Worm (Caenorhabditis elegans) whole organism, L1 larva: ENCODE results near the gene F40F12.9.

Experiments
- C16A3.4 ChIP-seq: fragments of 150-350 bp; optimal IDR thresholded peaks from 2 replicates; lab custom pipeline; 2014; ENCODE audit warnings: missing biosample characterization, missing genetic modification characterization
- C34B4.2 ChIP-seq: sonication (generic microtip); optimal IDR thresholded peaks from 2 replicates; lab custom pipeline; 2017; ENCODE audit warnings: mild to moderate bottlenecking, missing genetic modification characterization, missing compliant biosample characterization
- alr-1 ChIP-seq: fragments of 200-800 bp; sonication (Bioruptor generic); optimal IDR thresholded peaks from 2 replicates; lab custom pipeline; 2018; ENCODE audit warnings: borderline replicate concordance, mild to moderate bottlenecking, missing genetic modification characterization, missing compliant biosample characterization
- blmp-1 ChIP-seq: fragments of 150-350 bp; optimal IDR thresholded peaks from 2 replicates; lab custom pipeline; 2014; ENCODE audit warnings: missing biosample characterization, missing genetic modification characterization
- ceh-90 ChIP-seq: sonication (generic microtip); optimal IDR thresholded peaks from 2 replicates; lab custom pipeline; 2016; ENCODE audit warnings: missing genetic modification characterization, missing compliant biosample characterization
- ces-1 ChIP-seq: fragments of 150-350 bp; optimal IDR thresholded peaks from 2 replicates; lab custom pipeline; 2014; ENCODE audit warnings: missing biosample characterization, missing genetic modification reagents, missing genetic modification characterization
- dpl-1 ChIP-seq, 3 experiments: fragments of 150-350 bp in 2 of 3; sonication (generic microtip) in 1 of 3; optimal IDR thresholded peaks; 2 replicates each; lab custom pipeline; 2014 to 2017; ENCODE audit warnings: missing biosample characterization in 3 of 3, missing genetic modification characterization in 3 of 3, missing genetic modification reagents in 3 of 3
- dsc-1 ChIP-seq: sonication (generic microtip); optimal IDR thresholded peaks from 2 replicates; lab custom pipeline; 2016; ENCODE audit warnings: mild to moderate bottlenecking, missing genetic modification characterization, missing compliant biosample characterization
- efl-1 ChIP-seq, 4 experiments: fragments of 150-350 bp; optimal IDR thresholded peaks in 3 of 4; peaks in 1 of 4; 1 replicate in 1 of 4; 2 replicates in 3 of 4; lab custom pipeline; 2014; ENCODE audit warnings: missing biosample characterization in 2 of 4, missing genetic modification characterization in 2 of 4, missing genetic modification reagents in 2 of 4
- egl-27 ChIP-seq, 2 experiments: fragments of 150-350 bp in 1 of 2; sonication (generic microtip); optimal IDR thresholded peaks; 3 replicates each; lab custom pipeline; 2017 to 2018; ENCODE audit warnings: missing biosample characterization in 2 of 2, missing genetic modification characterization in 2 of 2, missing genetic modification reagents in 2 of 2
- elt-3 ChIP-seq, 6 experiments: fragments of 150-350 bp in 1 of 6; sonication (generic microtip); optimal IDR thresholded peaks; 2 replicates each; lab custom pipeline; 2017 to 2018; ENCODE audit warnings: missing biosample characterization in 6 of 6, missing genetic modification characterization in 6 of 6, inconsistent platforms in 1 of 6
- ets-5 ChIP-seq: fragments of 200-800 bp; sonication (Bioruptor generic); IDR thresholded peaks from 2 replicates; pipeline ENCODE4 v1.3.6; 2022; ENCODE audit warnings: missing genetic modification characterization, missing compliant biosample characterization
- fkh-10 ChIP-seq: sonication (generic microtip); optimal IDR thresholded peaks from 2 replicates; lab custom pipeline; 2017; ENCODE audit warnings: missing biosample characterization, missing genetic modification reagents, missing genetic modification characterization
- fkh-4 ChIP-seq: sonication (generic microtip); optimal IDR thresholded peaks from 2 replicates; lab custom pipeline; 2016; ENCODE audit warnings: missing compliant biosample characterization, missing genetic modification characterization, borderline replicate concordance
- hlh-4 ChIP-seq: sonication (generic microtip); optimal IDR thresholded peaks from 2 replicates; lab custom pipeline; 2016; ENCODE audit warnings: mild to moderate bottlenecking, missing genetic modification characterization, missing compliant biosample characterization
- irx-1 ChIP-seq: sonication (generic microtip); optimal IDR thresholded peaks from 2 replicates; lab custom pipeline; 2016; ENCODE audit warnings: missing genetic modification characterization, missing compliant biosample characterization
- isw-1 ChIP-seq: fragments of 200-800 bp; sonication (Bioruptor generic); IDR thresholded peaks from 2 replicates; pipeline ENCODE4 v1.3.6; 2022; ENCODE audit warnings: missing genetic modification characterization, missing compliant biosample characterization
- jun-1 ChIP-seq: fragments of 150-350 bp; optimal IDR thresholded peaks from 2 replicates; lab custom pipeline; 2014; ENCODE audit warnings: missing biosample characterization, missing genetic modification reagents, missing genetic modification characterization
- lin-14 ChIP-seq: fragments of 200-800 bp; sonication (Bioruptor generic); optimal IDR thresholded peaks from 2 replicates; lab custom pipeline; 2018; ENCODE audit warnings: mild to moderate bottlenecking, missing genetic modification characterization, moderate library complexity, missing compliant biosample characterization
- lin-35 ChIP-seq, 2 experiments: fragments of 150-350 bp; optimal IDR thresholded peaks; 2 replicates each; lab custom pipeline; 2014; ENCODE audit warnings: missing biosample characterization in 2 of 2, missing genetic modification characterization in 2 of 2, missing genetic modification reagents in 2 of 2
- lin-39 ChIP-seq: fragments of 150-350 bp; optimal IDR thresholded peaks from 2 replicates; lab custom pipeline; 2014; ENCODE audit warnings: missing biosample characterization, missing genetic modification reagents, missing genetic modification characterization
- lir-3 ChIP-seq: sonication (generic microtip); optimal IDR thresholded peaks from 2 replicates; lab custom pipeline; 2016; ENCODE audit warnings: mild to moderate bottlenecking, missing genetic modification characterization, moderate library complexity, missing compliant biosample characterization; ENCODE audit not compliant: poor library complexity
- lsy-2 ChIP-seq, 2 experiments: fragments of 150-350 bp; optimal IDR thresholded peaks; 2 replicates each; lab custom pipeline; 2014; ENCODE audit warnings: missing biosample characterization in 2 of 2, missing genetic modification characterization in 2 of 2
- mab-9 ChIP-seq: fragments of 200-800 bp; sonication (Bioruptor generic); IDR thresholded peaks from 2 replicates; pipeline ENCODE4 v1.3.6; 2022; ENCODE audit warnings: missing genetic modification reagents, missing genetic modification characterization, missing compliant biosample characterization
- mef-2 ChIP-seq: fragments of 150-350 bp; optimal IDR thresholded peaks from 2 replicates; lab custom pipeline; 2014; ENCODE audit warnings: missing biosample characterization, missing genetic modification characterization
- mep-1 ChIP-seq: fragments of 150-350 bp; optimal IDR thresholded peaks from 2 replicates; lab custom pipeline; 2014; ENCODE audit warnings: missing biosample characterization, missing genetic modification characterization
- nhr-12 ChIP-seq: sonication (generic microtip); optimal IDR thresholded peaks from 2 replicates; lab custom pipeline; 2017; ENCODE audit warnings: missing biosample characterization, missing genetic modification characterization
- nhr-19 ChIP-seq: fragments of 200-800 bp; sonication (Bioruptor generic); conservative IDR thresholded peaks from 2 replicates; pipeline ENCODE4 v1.3.6; 2022; ENCODE audit warnings: missing genetic modification characterization, missing compliant biosample characterization
- nhr-20 ChIP-seq: sonication (generic microtip); optimal IDR thresholded peaks from 2 replicates; lab custom pipeline; 2016; ENCODE audit warnings: mild to moderate bottlenecking, missing genetic modification characterization, missing compliant biosample characterization
- nhr-237 ChIP-seq: fragments of 150-350 bp; optimal IDR thresholded peaks from 2 replicates; lab custom pipeline; 2014; ENCODE audit warnings: missing biosample characterization, missing genetic modification characterization
- nhr-71 ChIP-seq: sonication (generic microtip); optimal IDR thresholded peaks from 2 replicates; lab custom pipeline; 2016; ENCODE audit warnings: mild to moderate bottlenecking, missing genetic modification characterization, moderate library complexity, missing compliant biosample characterization
- nhr-77 ChIP-seq: fragments of 150-350 bp; optimal IDR thresholded peaks from 2 replicates; lab custom pipeline; 2014; ENCODE audit warnings: missing biosample characterization, missing genetic modification characterization
- nhr-84 ChIP-seq: sonication (generic microtip); optimal IDR thresholded peaks from 2 replicates; lab custom pipeline; 2017; ENCODE audit warnings: missing biosample characterization, missing genetic modification characterization
- nhr-85 ChIP-seq: sonication (generic microtip); peaks from one replicate; lab custom pipeline; 2016; ENCODE audit warnings: missing genetic modification characterization, inconsistent platforms, missing compliant biosample characterization
- nhr-90 ChIP-seq: sonication (generic microtip); optimal IDR thresholded peaks from 2 replicates; lab custom pipeline; 2016; ENCODE audit warnings: mild to moderate bottlenecking, missing genetic modification characterization, missing compliant biosample characterization; ENCODE audit not compliant: poor library complexity
- pax-3 ChIP-seq: fragments of 200-800 bp; sonication (Bioruptor generic); optimal IDR thresholded peaks from 2 replicates; lab custom pipeline; 2018; ENCODE audit warnings: mild to moderate bottlenecking, missing genetic modification characterization, moderate library complexity, missing compliant biosample characterization
- rnt-1 ChIP-seq: sonication (generic microtip); optimal IDR thresholded peaks from 2 replicates; lab custom pipeline; 2016; ENCODE audit warnings: mild to moderate bottlenecking, missing genetic modification characterization, moderate library complexity, missing compliant biosample characterization
- skn-1 ChIP-seq: fragments of 150-350 bp; optimal IDR thresholded peaks from 2 replicates; lab custom pipeline; 2014; ENCODE audit warnings: missing biosample characterization, missing genetic modification characterization
- sox-4 ChIP-seq: sonication (generic microtip); optimal IDR thresholded peaks from 2 replicates; lab custom pipeline; 2016; ENCODE audit warnings: missing genetic modification characterization, missing compliant biosample characterization
- unc-130 ChIP-seq: fragments of 150-350 bp; optimal IDR thresholded peaks from 2 replicates; lab custom pipeline; 2017; ENCODE audit warnings: missing biosample characterization, missing genetic modification characterization, inconsistent platforms
- unc-62 ChIP-seq: fragments of 150-350 bp; optimal IDR thresholded peaks from 2 replicates; lab custom pipeline; 2014; ENCODE audit warnings: missing biosample characterization, missing genetic modification reagents, missing genetic modification characterization
- unc-98 ChIP-seq: fragments of 200-800 bp; sonication (Bioruptor generic); IDR thresholded peaks from 2 replicates; pipeline ENCODE4 v1.3.6; 2022; ENCODE audit warnings: missing genetic modification characterization, missing compliant biosample characterization
- xbp-1 ChIP-seq: sonication (generic microtip); optimal IDR thresholded peaks from 2 replicates; lab custom pipeline; 2016; ENCODE audit warnings: missing genetic modification characterization, missing compliant biosample characterization
- zag-1 ChIP-seq: fragments of 150-350 bp; optimal IDR thresholded peaks from 2 replicates; lab custom pipeline; 2014; ENCODE audit warnings: missing biosample characterization, missing genetic modification characterization
- zip-4 ChIP-seq: fragments of 200-800 bp; sonication (Bioruptor generic); optimal IDR thresholded peaks from 2 replicates; lab custom pipeline; 2018; ENCODE audit warnings: mild to moderate bottlenecking, missing genetic modification characterization, moderate library complexity, missing compliant biosample characterization
- ztf-4 ChIP-seq: fragments of 150-350 bp; optimal IDR thresholded peaks from 2 replicates; lab custom pipeline; 2014; ENCODE audit warnings: missing biosample characterization, missing genetic modification characterization

The F40F12.9 gene

DNA sequence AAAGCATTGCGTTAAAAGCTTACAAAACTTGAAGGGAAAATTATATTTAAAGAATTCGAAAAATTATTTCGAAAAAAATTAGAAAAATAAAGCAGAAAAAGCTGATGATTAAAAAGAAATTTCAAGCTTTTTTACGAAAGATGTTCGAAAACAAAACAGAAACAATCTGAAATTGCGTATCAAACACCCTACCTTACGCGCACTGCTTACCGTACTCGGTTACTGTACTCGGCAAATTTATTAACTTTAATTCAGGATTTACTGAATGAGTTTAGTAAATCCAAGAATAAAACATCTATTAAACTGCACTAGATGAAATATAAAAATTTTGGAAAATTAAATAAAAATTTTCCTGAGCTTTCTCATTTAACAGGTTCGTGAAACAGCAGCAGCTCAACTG, 48.7 kb upstream of the F40F12.9 start:
- TF ChIP-seq lsy-2 (tag; optimal IDR thresholded peaks at IDR 0.05; lab: Kevin White, UChicago) (peak in 1 of 2 experiments; percentile 85), rnt-1 (tag; lab: Kevin White, UChicago) (no peak), mef-2 (no peak), C34B4.2 (tag; lab: Kevin White, UChicago) (no peak), C16A3.4 (no peak), ces-1 (GFP tag; lab: Kevin White, UChicago) (no peak)

- peak; percentile 19 for TF ChIP-seq blmp-1
- TF ChIP-seq lin-14 (GFP tag; lab: Kevin White, UChicago), result peak; percentile 33
- no peak for TF ChIP-seq irx-1
- TF ChIP-seq fkh-10 (GFP tag; lab: Kevin White, UChicago), result peak; percentile 80
- no peak for TF ChIP-seq ceh-90
- TF ChIP-seq ces-1 (GFP tag; lab: Kevin White, UChicago), result peak; percentile 16
- peak; percentile 48 for TF ChIP-seq nhr-85 (tag; lab: Kevin White, UChicago)
- TF ChIP-seq, all 84 proteins: peak for 5
Observed at ce11 chrIII:9867352-9867751, 43.8 kb upstream of the F40F12.9 start.

DNA sequence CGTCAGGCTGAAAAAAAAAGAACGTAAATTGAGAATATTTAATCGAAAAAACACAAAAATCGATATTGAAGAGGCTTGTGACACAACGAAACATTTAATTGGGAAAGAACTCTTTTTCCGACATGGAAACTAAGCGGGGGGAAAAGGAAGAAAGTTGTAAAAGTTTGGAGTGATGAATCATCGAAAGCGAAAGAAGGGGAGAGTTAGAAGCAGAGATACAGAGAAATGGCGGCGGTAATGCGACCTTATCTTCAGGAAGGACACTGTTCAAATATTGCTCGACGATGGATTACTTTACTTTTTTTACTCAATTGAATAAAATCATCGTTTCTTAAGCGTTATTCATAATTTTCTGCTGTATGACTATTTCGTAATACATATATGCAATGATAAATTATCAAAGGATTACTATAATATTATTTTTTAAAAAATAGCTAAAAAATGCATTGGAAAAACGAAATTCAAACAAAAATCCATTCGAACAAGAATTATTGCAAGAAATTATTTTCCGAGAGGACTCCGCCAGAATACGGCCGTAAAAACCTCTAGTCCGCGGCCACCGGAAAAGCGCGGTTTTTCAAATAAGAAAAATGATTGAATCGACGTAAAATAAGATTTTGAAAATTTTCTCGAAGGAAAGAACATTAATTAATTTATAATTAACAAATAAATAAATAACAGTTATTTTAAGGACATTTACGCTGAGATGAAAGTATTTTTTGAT, 43.2 kb upstream of the F40F12.9 start, which contains the start of gene dhhc-4:
Gene dhhc-4, minus strand, starts transcription at position 13 of the 724 bp plus-strand sequence.
- no peak for TF ChIP-seq C34B4.2 (tag; lab: Kevin White, UChicago)
- TF ChIP-seq efl-1 (optimal IDR thresholded peaks at IDR 0.05; lab: Kevin White, UChicago), result peak; percentile 88 to 94
- TF ChIP-seq efl-1 (GFP tag; optimal IDR thresholded peaks at IDR 0.05 in 1 of 2; lab: Kevin White, UChicago), result peak; percentile 93 to 99
- TF ChIP-seq hlh-4, result peak; percentile 85
- TF ChIP-seq zip-4 (GFP tag; lab: Kevin White, UChicago), result peak; percentile 84
- peak; percentile 97 for TF ChIP-seq ceh-90
- peak; percentile 28 for TF ChIP-seq unc-130 (tag; lab: Kevin White, UChicago)
- no peak for TF ChIP-seq unc-62
- peak; percentile 82 for TF ChIP-seq isw-1 (GFP tag; lab: Robert Waterston, UW)
- TF ChIP-seq nhr-12 (tag; lab: Kevin White, UChicago), result no peak
- TF ChIP-seq nhr-20, result peak; percentile 85
- no peak for TF ChIP-seq ces-1 (GFP tag; lab: Kevin White, UChicago)
- TF ChIP-seq lir-3, result peak; percentile 96
- TF ChIP-seq dpl-1 (GFP tag; optimal IDR thresholded peaks at IDR 0.05; lab: Kevin White, UChicago), result peak; percentile 88 to 93 (median 91)
- TF ChIP-seq nhr-237, result no peak
- TF ChIP-seq xbp-1 (tag; lab: Kevin White, UChicago), result peak; percentile 90
- peak; percentile 88 for TF ChIP-seq unc-98 (GFP tag; lab: Robert Waterston, UW)
- TF ChIP-seq mef-2, result no peak
- TF ChIP-seq ets-5, result no peak
- peak; percentile 91 for TF ChIP-seq sox-4 (tag; lab: Kevin White, UChicago)
- peak; percentile 90 for TF ChIP-seq nhr-19 (GFP tag; lab: Robert Waterston, UW)
- TF ChIP-seq lin-35 (GFP tag; optimal IDR thresholded peaks at IDR 0.05; lab: Kevin White, UChicago), result peak; percentile 92 to 93
- no peak for TF ChIP-seq nhr-77 (tag; lab: Kevin White, UChicago)
- TF ChIP-seq C16A3.4, result peak; percentile 12
- peak; percentile 30 for TF ChIP-seq skn-1 (tag; lab: Kevin White, UChicago)
- no peak for TF ChIP-seq zag-1 (tag; lab: Kevin White, UChicago)
- TF ChIP-seq elt-3 (tag; optimal IDR thresholded peaks at IDR 0.05; lab: Kevin White, UChicago), result no peak
- no peak for TF ChIP-seq ztf-4 (tag; lab: Kevin White, UChicago)
- peak; percentile 87 for TF ChIP-seq mab-9 (GFP tag; lab: Robert Waterston, UW)
- no peak for TF ChIP-seq alr-1 (tag; lab: Kevin White, UChicago)
- peak; percentile 96 for TF ChIP-seq nhr-90 (tag; lab: Kevin White, UChicago)
- peak; percentile 86 for TF ChIP-seq lin-39 (tag; lab: Kevin White, UChicago)
- TF ChIP-seq egl-27 (tag; optimal IDR thresholded peaks at IDR 0.05; lab: Kevin White, UChicago), result no peak
- no peak for TF ChIP-seq nhr-84 (tag; lab: Kevin White, UChicago)
- TF ChIP-seq mep-1 (tag; lab: Kevin White, UChicago), result peak; percentile 52
- peak; percentile 94 for TF ChIP-seq dsc-1
- TF ChIP-seq nhr-71, result peak; percentile 94
- no peak for TF ChIP-seq jun-1
- peak; percentile 97 for TF ChIP-seq fkh-4
- TF ChIP-seq pax-3 (tag; lab: Kevin White, UChicago), result peak; percentile 95
